Worm (Caenorhabditis elegans) whole organism, midembryonic: ENCODE measurements around the gene ZK512.10.

Experiments
- T22C8.4 ChIP-seq: fragments of 200-800 bp; sonication (Bioruptor generic); IDR thresholded peaks from 2 replicates; pipeline ENCODE4 v1.3.6; 2022; ENCODE audit warnings: missing genetic modification characterization, missing compliant biosample characterization
- cog-1 ChIP-seq: sonication (generic microtip); optimal IDR thresholded peaks from 2 replicates; lab custom pipeline; 2016; ENCODE audit warnings: missing genetic modification characterization, missing compliant biosample characterization
- flt-1 ChIP-seq: fragments of 200-800 bp; sonication (Bioruptor generic); IDR thresholded peaks from 2 replicates; pipeline ENCODE4 v1.3.6; 2022; ENCODE audit warnings: missing genetic modification characterization, missing compliant biosample characterization
- klf-2 ChIP-seq: fragments of 200-800 bp; sonication (Bioruptor generic); conservative IDR thresholded peaks from 2 replicates; pipeline ENCODE4 v1.3.6; 2022; ENCODE audit warnings: missing genetic modification reagents, missing genetic modification characterization, missing compliant biosample characterization
- ref-1 ChIP-seq: fragments of 200-800 bp; sonication (Bioruptor generic); conservative IDR thresholded peaks from 2 replicates; pipeline ENCODE4 v1.3.6; 2022; ENCODE audit warnings: missing genetic modification reagents, missing genetic modification characterization, missing compliant biosample characterization
- tab-1 ChIP-seq: fragments of 200-800 bp; sonication (Bioruptor generic); IDR thresholded peaks from 2 replicates; pipeline ENCODE4 v1.3.6; 2022; ENCODE audit warnings: missing genetic modification characterization, missing compliant biosample characterization
- ztf-23 ChIP-seq: fragments of 200-800 bp; sonication (Bioruptor generic); IDR thresholded peaks from 2 replicates; pipeline ENCODE4 v1.3.6; 2022; ENCODE audit warnings: missing genetic modification reagents, missing genetic modification characterization, missing compliant biosample characterization
- ztf-29 ChIP-seq: fragments of 200-800 bp; sonication (Bioruptor generic); IDR thresholded peaks from 2 replicates; pipeline ENCODE4 v1.3.6; 2022; ENCODE audit warnings: missing genetic modification reagents, missing genetic modification characterization, missing compliant biosample characterization

- TF ChIP-seq ref-1 = no peak
- TF ChIP-seq ztf-29 = no peak
- no peak for TF ChIP-seq cog-1 (tag; lab: Kevin White, UChicago)
- TF ChIP-seq T22C8.4 (GFP tag; lab: Robert Waterston, UW) = no peak
- TF ChIP-seq ztf-23 = no peak
- TF ChIP-seq klf-2 (GFP tag; lab: Robert Waterston, UW) = no peak
- TF ChIP-seq tab-1 = no peak
- TF ChIP-seq flt-1 (GFP tag; lab: Robert Waterston, UW) = no peak
Measured at ce11 chrIII:9172702-9173101, 42.0 kb downstream of the ZK512.10 start, which contains the start of gene ina-1.
